Fruit fly (Drosophila melanogaster) whole organism, embryonic: ENCODE results near the gene Mec2.

ENCODE experiments used
- Ada2b ChIP-seq: fragments of 200-800 bp; sonication (Bioruptor generic); IDR thresholded peaks from 2 replicates; pipeline ENCODE4 v1.3.6; 2022; ENCODE audit warnings: missing biosample characterization, missing genetic modification characterization
- B-H2 ChIP-seq: fragments of 200-800 bp; sonication (Bioruptor generic); optimal IDR thresholded peaks from 2 replicates; lab custom pipeline; 2018; ENCODE audit warnings: missing biosample characterization, mild to moderate bottlenecking, missing genetic modification characterization
- CG10209 ChIP-seq: fragments of 200-800 bp; sonication (Bioruptor generic); optimal IDR thresholded peaks from 3 replicates; lab custom pipeline; 2017; ENCODE audit warnings: missing biosample characterization, mild to moderate bottlenecking, missing genetic modification characterization, missing genetic modification reagents
- CG11247 ChIP-seq: fragments of 200-800 bp; sonication (Bioruptor generic); IDR thresholded peaks from 2 replicates; pipeline ENCODE4 v1.3.6; 2022; ENCODE audit warnings: missing biosample characterization, missing genetic modification characterization
- CG11456 ChIP-seq: fragments of 200-800 bp; sonication (Bioruptor generic); IDR thresholded peaks from 3 replicates; pipeline ENCODE4 v1.3.6; 2022; ENCODE audit warnings: missing biosample characterization, missing genetic modification characterization
- CG12104 ChIP-seq: fragments of 200-800 bp; sonication (Bioruptor generic); optimal IDR thresholded peaks from 3 replicates; lab custom pipeline; 2016; ENCODE audit warnings: missing biosample characterization, missing genetic modification characterization
- CG13894 ChIP-seq: fragments of 200-800 bp; sonication (Bioruptor generic); optimal IDR thresholded peaks from 3 replicates; lab custom pipeline; 2018; ENCODE audit warnings: missing biosample characterization, mild to moderate bottlenecking, missing genetic modification characterization, moderate library complexity
- CG14860 ChIP-seq: fragments of 200-800 bp; sonication (Bioruptor generic); IDR thresholded peaks from 3 replicates; pipeline ENCODE4 v1.3.6; 2022; ENCODE audit warnings: missing biosample characterization, missing genetic modification characterization; ENCODE audit not compliant: partially characterized antibody
- CG15479 ChIP-seq: fragments of 200-800 bp; sonication (Bioruptor generic); optimal IDR thresholded peaks from 3 replicates; lab custom pipeline; 2019; ENCODE audit warnings: missing biosample characterization, mild to moderate bottlenecking, missing genetic modification characterization, moderate library complexity
- CG15514 ChIP-seq: fragments of 200-800 bp; sonication (Bioruptor generic); optimal IDR thresholded peaks from 3 replicates; lab custom pipeline; 2017; ENCODE audit warnings: missing biosample characterization, missing genetic modification characterization, mild to moderate bottlenecking, moderate library complexity, missing genetic modification reagents
- CG1647 ChIP-seq: fragments of 200-800 bp; sonication (Bioruptor generic); optimal IDR thresholded peaks from 3 replicates; lab custom pipeline; 2016; ENCODE audit warnings: missing biosample characterization, missing genetic modification characterization
- CG17361 ChIP-seq: fragments of 200-800 bp; sonication (Bioruptor generic); IDR thresholded peaks from 3 replicates; pipeline ENCODE4 v1.3.6; 2022; ENCODE audit warnings: missing biosample characterization, missing genetic modification characterization
- CG17829 ChIP-seq: fragments of 200-800 bp; optimal IDR thresholded peaks from 2 replicates; lab custom pipeline; 2019; ENCODE audit warnings: missing biosample characterization, mild to moderate bottlenecking, missing genetic modification characterization, moderate library complexity
- CG1832 ChIP-seq: fragments of 200-800 bp; sonication (Bioruptor generic); optimal IDR thresholded peaks from 2 replicates; lab custom pipeline; 2017; ENCODE audit warnings: missing biosample characterization, mild to moderate bottlenecking, missing genetic modification characterization, inconsistent platforms
- CG18599 ChIP-seq: fragments of 200-800 bp; sonication (Bioruptor generic); optimal IDR thresholded peaks from 3 replicates; lab custom pipeline; 2017; ENCODE audit warnings: missing biosample characterization, missing genetic modification characterization, mild to moderate bottlenecking, moderate library complexity, missing genetic modification reagents
- CG3407 ChIP-seq: fragments of 200-800 bp; sonication (Bioruptor generic); optimal IDR thresholded peaks from 2 replicates; lab custom pipeline; 2018; ENCODE audit warnings: missing biosample characterization, mild to moderate bottlenecking, missing genetic modification characterization
- CG34422 ChIP-seq: fragments of 200-800 bp; sonication (Bioruptor generic); IDR thresholded peaks from 3 replicates; pipeline ENCODE4 v1.3.6; 2022; ENCODE audit warnings: missing biosample characterization, missing genetic modification characterization
- CG4282 ChIP-seq: fragments of 200-800 bp; sonication (Bioruptor generic); optimal IDR thresholded peaks from 2 replicates; lab custom pipeline; 2016; ENCODE audit warnings: missing biosample characterization, missing genetic modification characterization
- CG7963 ChIP-seq: fragments of 200-800 bp; sonication (Bioruptor generic); IDR thresholded peaks from 3 replicates; pipeline ENCODE4 v1.3.6; 2022; ENCODE audit warnings: missing biosample characterization, missing genetic modification characterization; ENCODE audit not compliant: partially characterized antibody
- Dll ChIP-seq: fragments of 200-800 bp; sonication (Bioruptor generic); IDR thresholded peaks from 4 replicates; pipeline ENCODE4 v1.3.6; 2022; ENCODE audit warnings: missing biosample characterization, missing genetic modification characterization; ENCODE audit not compliant: partially characterized antibody
- Drgx ChIP-seq: fragments of 200-800 bp; sonication (Bioruptor generic); IDR thresholded peaks from 2 replicates; pipeline ENCODE4 v1.3.6; 2022; ENCODE audit warnings: missing biosample characterization, missing genetic modification characterization
- E2f1 ChIP-seq: fragments of 200-800 bp; sonication (Bioruptor generic); IDR thresholded peaks from 2 replicates; pipeline ENCODE4 v1.3.6; 2022; ENCODE audit warnings: missing biosample characterization, missing genetic modification characterization
- Eip74EF ChIP-seq, 2 experiments: fragments of 200-800 bp in 1 of 2; fragments of >200 bp in 1 of 2; sonication (Bioruptor generic) in 1 of 2; optimal IDR thresholded peaks; 2 replicates each; lab custom pipeline; 2017 to 2019; ENCODE audit warnings: missing biosample characterization in 2 of 2, missing genetic modification characterization in 2 of 2, mild to moderate bottlenecking in 1 of 2, moderate library complexity in 1 of 2
- H15 ChIP-seq: fragments of 200-800 bp; sonication (Bioruptor generic); IDR thresholded peaks from 3 replicates; pipeline ENCODE4 v1.3.6; 2022; ENCODE audit warnings: missing biosample characterization, missing genetic modification characterization
- HLH3B ChIP-seq: fragments of 200-800 bp; sonication (Bioruptor generic); IDR thresholded peaks from 2 replicates; pipeline ENCODE4 v1.3.6; 2022; ENCODE audit warnings: missing biosample characterization, missing genetic modification characterization
- HLH4C ChIP-seq: fragments of 200-800 bp; sonication (Bioruptor generic); IDR thresholded peaks from 3 replicates; pipeline ENCODE4 v1.3.6; 2022; ENCODE audit warnings: missing biosample characterization, missing genetic modification characterization; ENCODE audit not compliant: partially characterized antibody
- HLH54F ChIP-seq: fragments of 200-800 bp; sonication (Bioruptor generic); optimal IDR thresholded peaks from 3 replicates; lab custom pipeline; 2016; ENCODE audit warnings: missing biosample characterization, missing genetic modification characterization
- HLHmδ ChIP-seq: fragments of 200-800 bp; sonication (Bioruptor generic); optimal IDR thresholded peaks from 2 replicates; lab custom pipeline; 2018; ENCODE audit warnings: missing biosample characterization, mild to moderate bottlenecking, missing genetic modification characterization, moderate library complexity
- Jarid2 ChIP-seq: fragments of 200-800 bp; sonication (Bioruptor generic); optimal IDR thresholded peaks from 3 replicates; lab custom pipeline; 2017; ENCODE audit warnings: mild to moderate bottlenecking, missing biosample characterization, missing genetic modification reagents, missing genetic modification characterization
- Mad ChIP-seq: fragments of 200-800 bp; sonication (Bioruptor generic); optimal IDR thresholded peaks from 2 replicates; lab custom pipeline; 2016; ENCODE audit warnings: missing biosample characterization, missing genetic modification characterization
- Med ChIP-seq: fragments of 200-800 bp; sonication (Bioruptor generic); peaks from one replicate; lab custom pipeline; 2016; ENCODE audit warnings: missing biosample characterization, missing genetic modification characterization, mild to moderate bottlenecking, inconsistent platforms, moderate library complexity
- Meics ChIP-seq: fragments of 200-800 bp; sonication (Bioruptor generic); optimal IDR thresholded peaks from 2 replicates; lab custom pipeline; 2017; ENCODE audit warnings: missing biosample characterization, mild to moderate bottlenecking, missing genetic modification characterization
- Optix ChIP-seq: fragments of 200-800 bp; sonication (Bioruptor generic); IDR thresholded peaks from 3 replicates; pipeline ENCODE4 v1.3.6; 2022; ENCODE audit warnings: missing biosample characterization, missing genetic modification characterization
- Poxn ChIP-seq: fragments of 200-800 bp; sonication (Bioruptor generic); IDR thresholded peaks from 2 replicates; pipeline ENCODE4 v1.3.6; 2022; ENCODE audit warnings: missing biosample characterization, missing genetic modification characterization
- Trl ChIP-seq, 3 experiments: fragments of >200 bp in 2 of 3; fragments of 200-800 bp in 1 of 3; sonication (Bioruptor generic) in 1 of 3; optimal IDR thresholded peaks; 2 replicates in 1 of 3; 3 replicates in 2 of 3; lab custom pipeline; 2016 to 2017; ENCODE audit warnings: missing biosample characterization in 1 of 3, missing genetic modification characterization in 1 of 3
- Xrp1 ChIP-seq: fragments of 200-800 bp; sonication (Bioruptor generic); IDR thresholded peaks from 2 replicates; pipeline ENCODE4 v1.3.6; 2022; ENCODE audit warnings: missing biosample characterization, missing genetic modification characterization
- ac ChIP-seq: fragments of 200-800 bp; sonication (Bioruptor generic); optimal IDR thresholded peaks from 3 replicates; lab custom pipeline; 2017; ENCODE audit warnings: missing biosample characterization, mild to moderate bottlenecking, missing genetic modification characterization
- ara ChIP-seq: fragments of 200-800 bp; sonication (Bioruptor generic); IDR thresholded peaks from 2 replicates; pipeline ENCODE4 v1.3.6; 2022; ENCODE audit warnings: missing biosample characterization, missing genetic modification characterization
- crol ChIP-seq: fragments of 200-800 bp; sonication (Bioruptor generic); IDR thresholded peaks from 2 replicates; pipeline ENCODE4 v1.3.6; 2022; ENCODE audit warnings: missing biosample characterization, missing genetic modification characterization
- esg ChIP-seq: fragments of 200-800 bp; sonication (Bioruptor generic); conservative IDR thresholded peaks from 2 replicates; pipeline ENCODE4 v1.3.6; 2022; ENCODE audit warnings: missing biosample characterization, missing genetic modification characterization
- exex ChIP-seq: fragments of 200-800 bp; sonication (Bioruptor generic); optimal IDR thresholded peaks from 4 replicates; lab custom pipeline; 2018; ENCODE audit warnings: missing biosample characterization, mild to moderate bottlenecking, missing genetic modification characterization, moderate library complexity
- grn ChIP-seq: fragments of 200-800 bp; sonication (Bioruptor generic); optimal IDR thresholded peaks from 3 replicates; lab custom pipeline; 2017; ENCODE audit warnings: missing biosample characterization, missing genetic modification characterization
- jigr1 ChIP-seq: fragments of 200-800 bp; sonication (Bioruptor generic); IDR thresholded peaks from 3 replicates; pipeline ENCODE4 v1.3.6; 2022; ENCODE audit warnings: missing biosample characterization, missing genetic modification characterization
- oc ChIP-seq: fragments of 200-800 bp; sonication (Bioruptor generic); optimal IDR thresholded peaks from 2 replicates; lab custom pipeline; 2018; ENCODE audit warnings: missing biosample characterization, mild to moderate bottlenecking, missing genetic modification characterization, moderate library complexity
- sens-2 ChIP-seq: fragments of 200-800 bp; sonication (Bioruptor generic); IDR thresholded peaks from 2 replicates; pipeline ENCODE4 v1.3.6; 2022; ENCODE audit warnings: missing biosample characterization, missing genetic modification characterization
- stwl ChIP-seq: fragments of 200-800 bp; sonication (Bioruptor generic); optimal IDR thresholded peaks from 3 replicates; lab custom pipeline; 2018; ENCODE audit warnings: missing biosample characterization, mild to moderate bottlenecking, missing genetic modification characterization, moderate library complexity
- trem ChIP-seq: fragments of 200-800 bp; optimal IDR thresholded peaks from 3 replicates; lab custom pipeline; 2019; ENCODE audit warnings: missing biosample characterization, mild to moderate bottlenecking, missing genetic modification characterization, moderate library complexity
- trh ChIP-seq: fragments of 200-800 bp; sonication (Bioruptor generic); optimal IDR thresholded peaks from 2 replicates; lab custom pipeline; 2016; ENCODE audit warnings: missing biosample characterization, missing genetic modification characterization
- vvl ChIP-seq: fragments of 200-800 bp; sonication (Bioruptor generic); IDR thresholded peaks from 2 replicates; pipeline ENCODE4 v1.3.6; 2022; ENCODE audit warnings: missing biosample characterization, missing genetic modification characterization

The Mec2 gene

DNA sequence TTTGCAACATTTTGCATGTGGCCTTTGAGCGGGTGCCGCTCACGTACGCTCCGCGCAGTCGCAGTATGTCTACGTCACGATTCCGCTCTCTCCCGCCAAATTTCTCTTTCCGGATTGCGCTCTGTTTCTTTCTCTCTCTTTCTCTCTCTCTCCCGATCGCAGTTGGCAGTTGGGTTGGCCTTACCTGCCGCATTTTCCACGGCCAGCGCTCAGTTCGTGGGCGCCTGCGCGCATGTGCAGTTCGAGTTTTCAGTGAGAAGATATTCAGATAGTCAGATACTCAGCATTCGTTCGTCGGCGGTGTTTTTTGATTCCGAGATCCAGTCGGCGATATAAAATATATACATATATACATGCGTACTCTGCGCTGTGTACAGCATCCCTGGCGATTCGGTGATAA is 32.6 kb downstream of the Mec2 start, which contains the start of gene CG7884:
Gene CG7884, plus strand, starts transcription at position 208 of the 400 bp plus-strand sequence.
- TF ChIP-seq HLH54F (GFP tag; lab: Kevin White, UChicago) (no peak), vvl (GFP tag; lab: Robert Waterston, UW) (peak; percentile 19; the same call in 1 of the 2 replicates), CG18599 (GFP tag; lab: Kevin White, UChicago) (no peak), Drgx (GFP tag; lab: Robert Waterston, UW) (0 out of 2 replicates have a peak, but pooled peaks have one; percentile 13), CG34422 (GFP tag; lab: Robert Waterston, UW) (0 out of 3 replicates have a peak, but pooled peaks have one; percentile 56), CG15514 (no peak), CG17361 (no peak), trem (no peak), ac (GFP tag; lab: Kevin White, UChicago) (no peak), Ada2b (GFP tag; lab: Robert Waterston, UW) (no peak), esg (GFP tag; lab: Robert Waterston, UW) (no peak), Poxn (no peak), CG1832 (GFP tag; lab: Kevin White, UChicago) (peak; percentile 40), CG12104 (no peak), Dll (peak; percentile 43; the same call in 1 of the 4 replicates), CG11456 (no peak), stwl (tag; lab: Kevin White, UChicago) (no peak), jigr1 (GFP tag; lab: Robert Waterston, UW) (no peak), grn (GFP tag; lab: Kevin White, UChicago) (peak; percentile 49), CG4282 (no peak), sens-2 (no peak), Trl (optimal IDR thresholded peaks at IDR 0.05; lab: Kevin White, UChicago) (peak; percentile 29 to 91), Trl (GFP tag; optimal IDR thresholded peaks at IDR 0.05; lab: Kevin White, UChicago) (no peak), Meics (GFP tag; lab: Kevin White, UChicago) (no peak), CG15479 (peak; percentile 96), H15 (GFP tag; lab: Robert Waterston, UW) (no peak), HLH4C (GFP tag; lab: Robert Waterston, UW) (0 out of 3 replicates have a peak, but pooled peaks have one; percentile 9), Jarid2 (GFP tag; lab: Kevin White, UChicago) (peak; percentile 64), HLHmδ (GFP tag; lab: Kevin White, UChicago) (peak; percentile 27), B-H2 (GFP tag; lab: Kevin White, UChicago) (no peak), CG11247 (GFP tag; lab: Robert Waterston, UW) (no peak), exex (tag; lab: Kevin White, UChicago) (no peak), Optix (GFP tag; lab: Robert Waterston, UW) (0 out of 3 replicates have a peak, but pooled peaks have one; percentile 12), oc (no peak), Eip74EF (GFP tag; optimal IDR thresholded peaks at IDR 0.05; lab: Kevin White, UChicago) (peak in 1 of 2 experiments; percentile 1), CG7963 (GFP tag; lab: Robert Waterston, UW) (0 out of 3 replicates have a peak, but pooled peaks have one; percentile 5), CG10209 (GFP tag; lab: Kevin White, UChicago) (no peak), ara (GFP tag; lab: Robert Waterston, UW) (0 out of 2 replicates have a peak, but pooled peaks have one; percentile 14), CG13894 (tag; lab: Kevin White, UChicago) (no peak), HLH3B (GFP tag; lab: Robert Waterston, UW) (no peak), CG14860 (GFP tag; lab: Robert Waterston, UW) (0 out of 3 replicates have a peak, but pooled peaks have one; percentile 11), Mad (no peak), CG3407 (GFP tag; lab: Kevin White, UChicago) (no peak), E2f1 (GFP tag; lab: Robert Waterston, UW) (peak; percentile 40; the same call in 1 of the 2 replicates), CG17829 (tag; lab: Kevin White, UChicago) (peak; percentile 7), trh (GFP tag; lab: Kevin White, UChicago) (no peak), crol (GFP tag; lab: Robert Waterston, UW) (no peak), Xrp1 (GFP tag; lab: Robert Waterston, UW) (0 out of 2 replicates have a peak, but pooled peaks have one; percentile 23), CG1647 (GFP tag; lab: Kevin White, UChicago) (no peak), Med (peak; percentile 39)
